Fruit fly (Drosophila melanogaster) whole organism, embryonic: Measurements from ENCODE around the gene Psf2.

Experiments
- CG10274 ChIP-seq: fragments of 200-800 bp; sonication (Bioruptor generic); optimal IDR thresholded peaks from 3 replicates; lab custom pipeline; 2017; ENCODE audit warnings: missing biosample characterization, mild to moderate bottlenecking, missing genetic modification characterization
- CG11093 ChIP-seq: fragments of 200-800 bp; sonication (Bioruptor generic); IDR thresholded peaks from 3 replicates; pipeline ENCODE4 v1.3.6; 2022; ENCODE audit warnings: missing biosample characterization, missing genetic modification characterization
- CG1529 ChIP-seq: fragments of 200-800 bp; sonication (Bioruptor generic); optimal IDR thresholded peaks from 3 replicates; lab custom pipeline; 2018; ENCODE audit warnings: missing biosample characterization, missing genetic modification characterization
- CG18599 ChIP-seq: fragments of 200-800 bp; sonication (Bioruptor generic); optimal IDR thresholded peaks from 3 replicates; lab custom pipeline; 2017; ENCODE audit warnings: missing biosample characterization, missing genetic modification characterization, mild to moderate bottlenecking, moderate library complexity, missing genetic modification reagents
- CG31441 ChIP-seq: fragments of 200-800 bp; sonication (Bioruptor generic); IDR thresholded peaks from 2 replicates; pipeline ENCODE4 v1.3.6; 2022; ENCODE audit warnings: missing biosample characterization, missing genetic modification characterization
- CG9437 ChIP-seq: fragments of 200-800 bp; sonication (Bioruptor generic); optimal IDR thresholded peaks from 2 replicates; lab custom pipeline; 2018; ENCODE audit warnings: missing biosample characterization, mild to moderate bottlenecking, missing genetic modification characterization
- HLH3B ChIP-seq: fragments of 200-800 bp; sonication (Bioruptor generic); IDR thresholded peaks from 2 replicates; pipeline ENCODE4 v1.3.6; 2022; ENCODE audit warnings: missing biosample characterization, missing genetic modification characterization
- Kr ChIP-seq: fragments of 200-800 bp; sonication (Bioruptor generic); optimal IDR thresholded peaks from 2 replicates; lab custom pipeline; 2017; ENCODE audit warnings: missing biosample characterization, mild to moderate bottlenecking, missing genetic modification characterization
- Lhr ChIP-seq: fragments of 200-800 bp; sonication (Bioruptor generic); optimal IDR thresholded peaks from 3 replicates; lab custom pipeline; 2017; ENCODE audit warnings: mild to moderate bottlenecking, missing biosample characterization, missing genetic modification reagents, missing genetic modification characterization
- ab ChIP-seq: fragments of 200-800 bp; sonication (Bioruptor generic); optimal IDR thresholded peaks from 2 replicates; lab custom pipeline; 2016; ENCODE audit warnings: missing biosample characterization, missing genetic modification characterization
- esg ChIP-seq: fragments of 200-800 bp; sonication (Bioruptor generic); conservative IDR thresholded peaks from 2 replicates; pipeline ENCODE4 v1.3.6; 2022; ENCODE audit warnings: missing biosample characterization, missing genetic modification characterization
- fd102C ChIP-seq: fragments of 200-800 bp; sonication (Bioruptor generic); optimal IDR thresholded peaks from 2 replicates; lab custom pipeline; 2018; ENCODE audit warnings: missing biosample characterization, mild to moderate bottlenecking, missing genetic modification characterization, moderate library complexity
- wor ChIP-seq: fragments of 200-800 bp; sonication (Bioruptor generic); IDR thresholded peaks from 2 replicates; pipeline ENCODE4 v1.3.6; 2022; ENCODE audit warnings: missing biosample characterization, missing genetic modification characterization
- z ChIP-seq: fragments of 200-800 bp; sonication (Bioruptor generic); IDR thresholded peaks from 3 replicates; pipeline ENCODE4 v1.3.6; 2022; ENCODE audit warnings: missing biosample characterization, missing genetic modification characterization

DNA sequence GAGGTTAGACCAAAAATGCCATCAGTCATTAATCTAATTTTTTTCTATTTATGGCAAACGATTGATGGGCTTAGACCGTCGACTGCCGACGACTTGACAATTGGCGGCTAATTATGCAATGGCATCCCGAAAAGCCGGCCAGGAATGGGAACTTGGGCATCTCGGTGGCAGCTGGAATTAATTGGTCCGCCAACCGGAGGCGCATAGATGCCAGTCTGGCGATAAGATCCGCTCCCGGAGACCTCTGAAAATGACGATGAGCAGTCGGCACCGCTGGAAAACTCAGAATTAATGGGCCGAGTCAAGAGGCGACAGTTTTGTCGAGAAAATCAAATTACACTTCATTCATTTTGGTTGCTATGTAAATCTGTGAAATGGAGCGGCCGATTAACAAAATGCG is 34.5 kb downstream of the Psf2 start, which contains the start of gene CG15429:
- TF ChIP-seq CG10274 (GFP tag; lab: Kevin White, UChicago) = no peak
- no peak for TF ChIP-seq HLH3B (GFP tag; lab: Robert Waterston, UW)
- TF ChIP-seq esg (GFP tag; lab: Robert Waterston, UW) = no peak
- no peak for TF ChIP-seq fd102C
- no peak for TF ChIP-seq ab (GFP tag; lab: Kevin White, UChicago)
- TF ChIP-seq Lhr = no peak
- no peak for TF ChIP-seq CG11093
- TF ChIP-seq z (GFP tag; lab: Robert Waterston, UW) = no peak
- TF ChIP-seq CG18599 (GFP tag; lab: Kevin White, UChicago) = no peak
- no peak for TF ChIP-seq wor
- no peak for TF ChIP-seq CG1529
- no peak for TF ChIP-seq CG9437 (GFP tag; lab: Kevin White, UChicago)
- no peak for TF ChIP-seq Kr
- no peak for TF ChIP-seq CG31441 (GFP tag; lab: Robert Waterston, UW)
